Worm (Caenorhabditis elegans): ENCODE measurements around the gene dod-22.

- no peak for TF ChIP-seq ces-1 (GFP tag; optimal IDR thresholded peaks at IDR 0.05)
- TF ChIP-seq nhr-237 (tag; optimal IDR thresholded peaks at IDR 0.05), result no peak
- TF ChIP-seq mdt-29 (GFP tag; IDR thresholded peaks at IDR 0.05), result no peak
- TF ChIP-seq mep-1 (tag; optimal IDR thresholded peaks at IDR 0.05), result no peak
- TF ChIP-seq mdl-1 (tag; optimal IDR thresholded peaks at IDR 0.05), result no peak
- no peak for TF ChIP-seq unc-39 (tag; optimal IDR thresholded peaks at IDR 0.05)
- TF ChIP-seq aly-2 (tag; optimal IDR thresholded peaks at IDR 0.05), result no peak
- no peak for TF ChIP-seq ama-1 (optimal IDR thresholded peaks at IDR 0.05)
Measured at ce11 chrIV:13013711-13014341, 48.7 kb downstream of the dod-22 start.
